Worm (Caenorhabditis elegans): ENCODE measurements around the gene perm-5.

DNA sequence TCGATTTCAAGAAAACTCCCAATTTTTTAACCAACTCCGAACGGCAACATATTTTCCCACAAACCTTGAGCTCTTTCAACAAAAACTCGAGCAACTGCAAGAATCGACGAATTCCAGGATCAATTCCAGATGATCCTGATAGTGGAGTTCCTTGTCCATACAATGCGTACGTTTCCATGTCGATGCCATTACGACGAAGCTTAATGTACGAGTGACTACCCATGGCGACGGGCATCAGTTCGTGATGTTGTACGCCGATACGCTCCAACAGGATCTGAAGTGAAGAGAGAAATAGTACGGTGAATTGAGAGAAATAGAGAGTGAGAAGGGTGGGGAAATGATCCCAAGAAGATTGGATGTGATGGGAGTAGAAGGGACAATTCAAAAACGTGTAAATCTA lies 41.2 kb downstream of the perm-5 start:
- no peak for TF ChIP-seq dao-5 (tag; optimal IDR thresholded peaks at IDR 0.05)
- no peak for TF ChIP-seq him-1 (tag; optimal IDR thresholded peaks at IDR 0.05)
